Worm (Caenorhabditis elegans) whole organism, L4/young adult: ENCODE results near the gene Y47D7A.6.

Experiments used
- W03F9.2 ChIP-seq: fragments of 150-350 bp; optimal IDR thresholded peaks from 2 replicates; lab custom pipeline; 2014; ENCODE audit warnings: missing biosample characterization, missing genetic modification characterization
- him-1 ChIP-seq: sonication (generic microtip); optimal IDR thresholded peaks from 2 replicates; lab custom pipeline; 2016; ENCODE audit warnings: missing genotype, missing genetic modification reagents, missing genetic modification characterization, missing compliant biosample characterization

DNA sequence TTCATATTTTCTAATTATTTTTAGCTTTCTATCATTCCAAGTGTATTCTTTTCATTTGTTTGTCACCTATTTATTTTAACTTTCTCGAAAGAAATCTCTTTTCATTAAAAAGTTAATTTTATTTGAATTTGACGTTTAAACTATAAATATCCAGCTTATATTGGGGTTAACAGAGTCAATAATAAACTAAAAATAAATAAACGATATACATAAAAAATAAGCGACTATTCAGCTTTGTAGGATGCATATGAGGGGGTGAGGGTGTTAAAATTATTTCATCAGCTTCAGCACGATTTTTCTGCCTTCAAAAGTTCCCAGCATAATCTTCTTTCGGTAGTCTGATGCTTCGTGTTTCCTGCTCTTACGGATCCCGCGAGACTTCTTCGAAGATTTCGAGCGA, 44.4 kb downstream of the Y47D7A.6 start:
- TF ChIP-seq W03F9.2 (tag; lab: Kevin White, UChicago) (no peak), him-1 (tag; lab: Kevin White, UChicago) (no peak)
